Worm (Caenorhabditis elegans) whole organism, early embryonic: ENCODE data around the gene str-108.

Experiments
- B0310.2 ChIP-seq: sonication (generic microtip); optimal IDR thresholded peaks from 2 replicates; lab custom pipeline; 2016; ENCODE audit warnings: mild to moderate bottlenecking, missing genetic modification characterization, missing compliant biosample characterization
- aly-1 ChIP-seq: sonication (generic microtip); optimal IDR thresholded peaks from 2 replicates; lab custom pipeline; 2016; ENCODE audit warnings: missing genetic modification characterization, missing compliant biosample characterization
- ama-1 ChIP-seq: fragments of 150-350 bp; optimal IDR thresholded peaks from 2 replicates; lab custom pipeline; 2014
- ceh-13 ChIP-seq: fragments of 200-800 bp; sonication (Bioruptor generic); optimal IDR thresholded peaks from 2 replicates; lab custom pipeline; 2018; ENCODE audit warnings: mild to moderate bottlenecking, missing genetic modification characterization, missing compliant biosample characterization
- ceh-36 ChIP-seq: sonication (generic microtip); optimal IDR thresholded peaks from 2 replicates; lab custom pipeline; 2016; ENCODE audit warnings: missing genetic modification characterization, inconsistent platforms, missing compliant biosample characterization
- flt-1 ChIP-seq: fragments of 200-800 bp; sonication (Bioruptor generic); IDR thresholded peaks from 2 replicates; pipeline ENCODE4 v1.3.6; 2022; ENCODE audit warnings: missing genetic modification characterization, missing compliant biosample characterization
- hmg-4 ChIP-seq: fragments of 200-800 bp; sonication (Bioruptor generic); optimal IDR thresholded peaks from 2 replicates; lab custom pipeline; 2018; ENCODE audit warnings: mild to moderate bottlenecking, missing genetic modification characterization, missing compliant biosample characterization
- hnd-1 ChIP-seq: sonication (generic microtip); optimal IDR thresholded peaks from 2 replicates; lab custom pipeline; 2016; ENCODE audit warnings: missing genetic modification characterization, missing compliant biosample characterization
- pes-1 ChIP-seq: fragments of 200-800 bp; sonication (Bioruptor generic); IDR thresholded peaks from 2 replicates; pipeline ENCODE4 v1.3.6; 2022; ENCODE audit warnings: missing genetic modification reagents, missing genetic modification characterization, missing compliant biosample characterization
- scrt-1 ChIP-seq: fragments of 200-800 bp; sonication (Bioruptor generic); IDR thresholded peaks from 2 replicates; pipeline ENCODE4 v1.3.6; 2022; ENCODE audit warnings: missing genetic modification characterization, missing compliant biosample characterization
- sea-1 ChIP-seq: fragments of 200-800 bp; sonication (Bioruptor generic); conservative IDR thresholded peaks from 2 replicates; pipeline ENCODE4 v1.3.6; 2022; ENCODE audit warnings: missing genetic modification characterization, missing compliant biosample characterization
- tbx-11 ChIP-seq: fragments of 200-800 bp; sonication (Bioruptor generic); IDR thresholded peaks from 2 replicates; pipeline ENCODE4 v1.3.6; 2022; ENCODE audit warnings: missing genetic modification characterization, missing compliant biosample characterization
- tbx-37 ChIP-seq: fragments of 200-800 bp; sonication (Bioruptor generic); conservative IDR thresholded peaks from 2 replicates; pipeline ENCODE4 v1.3.6; 2022; ENCODE audit warnings: missing genetic modification reagents, missing genetic modification characterization, missing compliant biosample characterization
- tra-4 ChIP-seq: sonication (generic microtip); optimal IDR thresholded peaks from 2 replicates; lab custom pipeline; 2017; ENCODE audit warnings: missing genetic modification characterization, missing compliant biosample characterization

ce11 chrV:16182918-16183317 is 16.9 kb downstream of the str-108 start, which contains the start of gene srh-277:
- no peak for TF ChIP-seq ama-1 (lab: Kevin White, UChicago)
- TF ChIP-seq sea-1 (GFP tag; lab: Robert Waterston, UW): no peak
- no peak for TF ChIP-seq hmg-4
- TF ChIP-seq tbx-37 (GFP tag; lab: Robert Waterston, UW): no peak
- TF ChIP-seq aly-1 (tag; lab: Kevin White, UChicago): no peak
- TF ChIP-seq ceh-36 (tag; lab: Kevin White, UChicago): no peak
- no peak for TF ChIP-seq ceh-13
- no peak for TF ChIP-seq flt-1 (GFP tag; lab: Robert Waterston, UW)
- TF ChIP-seq tbx-11 (GFP tag; lab: Robert Waterston, UW): no peak
- no peak for TF ChIP-seq B0310.2 (tag; lab: Kevin White, UChicago)
- TF ChIP-seq hnd-1: no peak
- no peak for TF ChIP-seq tra-4 (tag; lab: Kevin White, UChicago)
- TF ChIP-seq scrt-1 (GFP tag; lab: Robert Waterston, UW): no peak
- no peak for TF ChIP-seq pes-1 (GFP tag; lab: Robert Waterston, UW)
